Fruit fly (Drosophila melanogaster) whole organism, prepupa: Measurements from ENCODE around the gene CG31189.

Experiments used
- Eip75B ChIP-seq: fragments of 200-800 bp; sonication (Bioruptor generic); optimal IDR thresholded peaks from 3 replicates; lab custom pipeline; 2016; ENCODE audit warnings: missing biosample characterization, missing genetic modification characterization
- OdsH ChIP-seq: fragments of 200-800 bp; sonication (Bioruptor generic); optimal IDR thresholded peaks from 3 replicates; lab custom pipeline; 2016; ENCODE audit warnings: missing biosample characterization, missing genetic modification characterization
- fd85E ChIP-seq: fragments of 200-800 bp; sonication (Bioruptor generic); optimal IDR thresholded peaks from 3 replicates; lab custom pipeline; 2016; ENCODE audit warnings: missing biosample characterization, missing genetic modification characterization

dm6 chr3R:21077577-21077976 lies 31.9 kb upstream of the CG31189 start:
- TF ChIP-seq fd85E (GFP tag; lab: Kevin White, UChicago) (no peak), OdsH (GFP tag; lab: Kevin White, UChicago) (no peak), Eip75B (GFP tag; lab: Kevin White, UChicago) (no peak)
